Fruit fly (Drosophila melanogaster) Kc167 (cell line): ENCODE data around the gene chinmo.

ENCODE experiments used
- psq ChIP-seq: fragments of >200 bp; optimal IDR thresholded peaks from 2 replicates; lab custom pipeline; 2017; ENCODE audit warnings: missing external identifiers
- ttk ChIP-seq: sonication (Bioruptor generic); optimal IDR thresholded peaks from 2 replicates; lab custom pipeline; 2017; ENCODE audit warnings: missing external identifiers

- TF ChIP-seq psq (lab: Kevin White, UChicago) (no peak), ttk (no peak)
Measured at dm6 chr2L:1646037-1646436, 5.0 kb upstream of the chinmo start.
